Worm (Caenorhabditis elegans) whole organism, L4/young adult: ENCODE measurements around the gene W01A11.1.

Experiments
- dao-5 ChIP-seq: sonication (generic microtip); optimal IDR thresholded peaks from 2 replicates; lab custom pipeline; 2016; ENCODE audit warnings: missing genotype, missing genetic modification characterization, moderate library complexity, missing compliant biosample characterization
- him-1 ChIP-seq: sonication (generic microtip); optimal IDR thresholded peaks from 2 replicates; lab custom pipeline; 2016; ENCODE audit warnings: missing genotype, missing genetic modification reagents, missing genetic modification characterization, missing compliant biosample characterization

- TF ChIP-seq him-1 (tag; lab: Kevin White, UChicago), result no peak
- TF ChIP-seq dao-5 (tag; lab: Kevin White, UChicago), result no peak
Observed at ce11 chrV:6503158-6503557, 4.1 kb downstream of the W01A11.1 start.
